Worm (Caenorhabditis elegans) whole organism, late embryonic: ENCODE results near the gene F41E6.1.

Experiments used
- ceh-18 ChIP-seq: sonication (generic microtip); optimal IDR thresholded peaks from 2 replicates; lab custom pipeline; 2016; ENCODE audit warnings: missing genetic modification characterization, missing compliant biosample characterization
- dve-1 ChIP-seq: sonication (generic microtip); optimal IDR thresholded peaks from 2 replicates; lab custom pipeline; 2017; ENCODE audit warnings: antibody characterized with exemption, mild to moderate bottlenecking, missing genetic modification characterization, missing compliant biosample characterization
- elt-2 ChIP-seq: sonication (generic microtip); optimal IDR thresholded peaks from 2 replicates; lab custom pipeline; 2016; ENCODE audit warnings: missing genetic modification reagents, missing genetic modification characterization, missing compliant biosample characterization
- pha-2 ChIP-seq: sonication (generic microtip); optimal IDR thresholded peaks from 2 replicates; lab custom pipeline; 2017; ENCODE audit warnings: mild to moderate bottlenecking, missing genetic modification characterization, missing compliant biosample characterization
- unc-3 ChIP-seq, 2 experiments: fragments of 200-800 bp in 1 of 2; sonication (Bioruptor generic) in 1 of 2; sonication (generic microtip) in 1 of 2; conservative IDR thresholded peaks in 1 of 2; optimal IDR thresholded peaks in 1 of 2; 2 replicates each; pipeline versions ENCODE4 v1.3.6 to Lab custom; 2016 to 2022; ENCODE audit warnings: missing compliant biosample characterization in 2 of 2, missing genetic modification characterization in 2 of 2, missing genetic modification reagents in 1 of 2
- unc-55 ChIP-seq: sonication (generic microtip); optimal IDR thresholded peaks from 2 replicates; lab custom pipeline; 2017; ENCODE audit warnings: missing biosample characterization, missing genetic modification reagents, missing genetic modification characterization
- unc-86 ChIP-seq: sonication (generic microtip); optimal IDR thresholded peaks from 2 replicates; lab custom pipeline; 2016; ENCODE audit warnings: missing genetic modification characterization, missing compliant biosample characterization

- TF ChIP-seq dve-1 (tag; lab: Kevin White, UChicago) = no peak
- no peak for TF ChIP-seq ceh-18 (tag; lab: Kevin White, UChicago)
- no peak for TF ChIP-seq pha-2 (tag; lab: Kevin White, UChicago)
- TF ChIP-seq unc-55 (GFP tag; lab: Kevin White, UChicago) = no peak
- TF ChIP-seq unc-3 (GFP tag; conservative IDR thresholded peaks at IDR 0.05; lab: Robert Waterston, UW) = no peak
- no peak for TF ChIP-seq unc-3 (tag; optimal IDR thresholded peaks at IDR 0.05; lab: Kevin White, UChicago)
- TF ChIP-seq unc-86 (tag; lab: Kevin White, UChicago) = no peak
- no peak for TF ChIP-seq elt-2
These were observed 40.6 kb downstream of the F41E6.1 start for ce11 chrV:8663023-8663422.
